Fruit fly (Drosophila melanogaster): ENCODE results near the gene CG1409.
A peak's percentile ranks its signal among the peaks of the same experiment; 100 is the strongest.

The CG1409 gene

DNA sequence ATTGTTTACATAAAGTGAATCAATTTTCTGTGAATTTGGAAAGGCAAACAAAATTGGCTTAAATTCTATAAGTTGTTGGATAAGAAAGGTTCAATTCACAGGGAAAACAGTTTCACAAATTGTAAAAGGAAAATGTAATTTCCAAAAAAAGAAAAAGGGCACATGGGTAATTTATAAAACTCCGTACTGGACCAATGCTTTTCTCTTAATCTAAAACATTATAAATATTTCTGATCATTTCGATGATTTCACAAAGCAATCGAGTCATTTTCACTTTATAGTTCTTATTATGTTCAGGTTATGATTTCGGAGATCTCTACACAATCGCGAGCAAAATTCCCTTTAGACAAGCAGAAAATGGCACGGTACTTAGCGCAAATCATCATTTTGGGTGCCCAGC lies at the start of gene CG1409:
Gene CG1409, plus strand, starts transcription at position 301 of the 400 bp plus-strand sequence.
- no peak for TF ChIP-seq CG8281 (tag; optimal IDR thresholded peaks at IDR 0.05)
- TF ChIP-seq ATbp (GFP tag; optimal IDR thresholded peaks at IDR 0.05): no peak
- no peak for TF ChIP-seq jumu (GFP tag; optimal IDR thresholded peaks at IDR 0.05)
- no peak for TF ChIP-seq sob (GFP tag; IDR thresholded peaks at IDR 0.05)
- TF ChIP-seq CG7357 (GFP tag; IDR thresholded peaks at IDR 0.05): no peak
- no peak for TF ChIP-seq chm (GFP tag; IDR thresholded peaks at IDR 0.05)

DNA sequence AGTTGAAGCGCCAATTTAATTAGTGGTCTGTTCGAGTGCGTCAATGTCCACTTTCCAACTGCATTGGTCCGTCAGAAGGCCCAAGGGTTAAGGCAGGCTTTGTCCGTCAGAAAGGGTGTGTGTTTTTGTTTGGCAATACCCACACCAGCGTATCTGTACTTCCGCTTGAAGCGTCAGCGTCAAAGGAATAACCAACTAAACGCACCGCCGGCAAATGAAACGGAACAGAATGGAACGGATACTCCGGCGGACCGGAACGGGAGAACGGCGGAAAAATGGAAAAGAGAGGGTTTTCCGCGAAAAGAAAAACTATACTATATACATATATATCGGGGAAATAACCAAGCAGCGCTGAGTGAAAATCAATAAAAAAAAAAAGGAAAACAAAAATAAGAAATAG lies 35.1 kb upstream of the CG1409 start:
- TF ChIP-seq Hr51 (GFP tag; optimal IDR thresholded peaks at IDR 0.05): no peak
- TF ChIP-seq Hand (GFP tag; optimal IDR thresholded peaks at IDR 0.05): no peak
- peak; percentile 60 for TF ChIP-seq pfk (GFP tag; optimal IDR thresholded peaks at IDR 0.05)
- peak; percentile 56 for TF ChIP-seq Ets65A (GFP tag)

DNA sequence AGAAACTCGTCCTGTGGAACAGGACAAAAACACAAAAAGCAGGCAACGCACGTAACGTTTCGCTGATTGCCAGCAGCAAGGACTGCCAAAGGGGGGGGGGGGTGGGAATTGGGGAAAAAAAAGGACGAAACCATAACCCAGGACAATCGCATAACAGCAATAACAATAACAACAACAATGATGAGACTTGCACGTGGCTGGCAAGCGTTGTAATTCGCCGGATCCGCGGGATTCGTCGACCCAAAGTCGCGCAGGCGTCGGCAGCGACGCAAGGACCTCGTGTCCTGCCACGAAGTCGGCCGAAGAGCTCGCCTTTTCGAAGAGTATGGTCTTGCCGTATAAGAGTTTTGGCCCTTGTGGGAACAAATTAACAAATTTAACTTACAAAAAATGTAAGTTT lies 32.7 kb upstream of the CG1409 start:
- TF ChIP-seq ro (GFP tag; IDR thresholded peaks at IDR 0.05): no peak
- no peak for TF ChIP-seq gcm (GFP tag; optimal IDR thresholded peaks at IDR 0.05)
- TF ChIP-seq Hey (tag; optimal IDR thresholded peaks at IDR 0.05): peak; percentile 34
- TF ChIP-seq ewg (GFP tag; optimal IDR thresholded peaks at IDR 0.05): peak; percentile 37
- TF ChIP-seq zfh2 (GFP tag; optimal IDR thresholded peaks at IDR 0.05): no peak
- no peak for TF ChIP-seq jumu (GFP tag; optimal IDR thresholded peaks at IDR 0.05)
- no peak for TF ChIP-seq Hmr (GFP tag; optimal IDR thresholded peaks at IDR 0.05)
- TF ChIP-seq CG31224 (GFP tag; IDR thresholded peaks at IDR 0.05): no peak
- TF ChIP-seq slbo (GFP tag; IDR thresholded peaks at IDR 0.05): no peak
- TF ChIP-seq ato (GFP tag; IDR thresholded peaks at IDR 0.05; ENCODE audit: partially characterized antibody): no peak
- TF ChIP-seq unpg (GFP tag; optimal IDR thresholded peaks at IDR 0.05): no peak
- peak; percentile 71 for TF ChIP-seq Nf-YC (tag; optimal IDR thresholded peaks at IDR 0.05)
- TF ChIP-seq gsb (GFP tag; IDR thresholded peaks at IDR 0.05): no peak
- no peak for TF ChIP-seq stwl (tag; optimal IDR thresholded peaks at IDR 0.05)
- no peak for TF ChIP-seq CG18764 (GFP tag; optimal IDR thresholded peaks at IDR 0.05)
- no peak for TF ChIP-seq CG15011 (GFP tag; optimal IDR thresholded peaks at IDR 0.05)
- TF ChIP-seq Lim3 (GFP tag; IDR thresholded peaks at IDR 0.05): no peak
- TF ChIP-seq toy (GFP tag; IDR thresholded peaks at IDR 0.05): no peak
- no peak for TF ChIP-seq schlank (tag; optimal IDR thresholded peaks at IDR 0.05)
- no peak for TF ChIP-seq CG16779 (GFP tag; IDR thresholded peaks at IDR 0.05)
- no peak for TF ChIP-seq CG3726 (GFP tag; IDR thresholded peaks at IDR 0.05)
- TF ChIP-seq exex (tag; optimal IDR thresholded peaks at IDR 0.05): no peak
- no peak for TF ChIP-seq CG15479 (GFP tag; optimal IDR thresholded peaks at IDR 0.05)
- TF ChIP-seq abd-A (tag; optimal IDR thresholded peaks at IDR 0.05): peak; percentile 69
- no peak for TF ChIP-seq CG9437 (GFP tag; optimal IDR thresholded peaks at IDR 0.05)
- no peak for TF ChIP-seq Max (GFP tag; optimal IDR thresholded peaks at IDR 0.05)
- no peak for TF ChIP-seq CG11695 (GFP tag; IDR thresholded peaks at IDR 0.05)
- peak; percentile 84 for TF ChIP-seq Deaf1 (tag; optimal IDR thresholded peaks at IDR 0.05)
- TF ChIP-seq Nf-YB (GFP tag; optimal IDR thresholded peaks at IDR 0.05): peak; percentile 42
- no peak for TF ChIP-seq CG17385 (GFP tag; optimal IDR thresholded peaks at IDR 0.05)
- no peak for TF ChIP-seq CG5245 (GFP tag; optimal IDR thresholded peaks at IDR 0.05)
- no peak for TF ChIP-seq CG15696 (tag; optimal IDR thresholded peaks at IDR 0.05)
- TF ChIP-seq ac (GFP tag; optimal IDR thresholded peaks at IDR 0.05): no peak

Measured in whole organism, embryonic.